Fruit fly (Drosophila melanogaster) ovary, adult (tissue): ENCODE measurements around the gene nolo.

ENCODE experiments used
- CG17801 ChIP-seq: fragments of 200-800 bp; optimal IDR thresholded peaks from 2 replicates; lab custom pipeline; 2019; ENCODE audit warnings: missing biosample characterization, mild to moderate bottlenecking, missing genetic modification characterization, moderate library complexity; ENCODE audit not compliant: partially characterized antibody

nolo gene

DNA sequence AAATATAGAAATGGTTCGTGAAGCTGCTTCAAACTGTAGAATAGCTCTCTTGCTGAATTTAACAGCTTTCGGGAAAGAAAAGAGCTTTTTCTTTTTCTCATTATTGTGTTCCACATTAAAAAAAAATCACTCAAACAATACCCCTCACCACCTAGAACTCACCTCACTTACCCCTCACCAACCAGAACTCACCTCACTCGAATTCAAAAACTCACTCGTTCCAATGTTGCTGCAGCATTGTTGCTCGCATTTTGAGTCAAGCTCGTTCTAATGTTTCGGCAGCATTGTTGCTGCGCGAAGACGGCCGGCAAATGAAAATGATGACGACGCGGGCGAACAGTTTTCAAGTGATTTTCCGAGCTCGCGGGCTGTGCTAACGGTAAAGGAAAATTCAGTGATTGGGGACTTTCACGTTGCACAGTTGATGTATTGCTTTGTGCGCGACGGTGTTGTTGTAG is at the start of gene nolo:
nolo (plus strand) TSS at position 339 of the 458 bp plus-strand sequence.
- no peak for TF ChIP-seq CG17801 (GFP tag; lab: Kevin White, UChicago)

DNA sequence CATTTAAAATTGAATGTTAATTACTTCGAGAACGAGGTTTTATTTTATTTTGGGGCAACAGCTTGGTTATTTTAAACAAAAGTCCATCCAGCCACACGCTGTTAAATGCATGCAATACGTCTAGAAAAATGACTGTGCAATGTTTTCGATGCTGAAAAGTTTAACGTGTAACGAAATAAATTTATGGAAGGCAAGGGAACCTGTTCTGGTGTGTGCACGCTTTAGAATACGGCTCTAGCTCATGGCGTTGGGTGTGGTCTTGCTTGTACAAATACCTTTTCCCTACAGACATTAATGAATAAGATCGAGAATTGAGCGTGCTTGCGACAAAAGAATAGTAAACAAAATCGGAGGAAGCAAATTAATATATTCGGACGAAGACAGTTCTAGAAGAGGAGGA is 35.1 kb upstream of the nolo start:
- TF ChIP-seq CG17801 (GFP tag; lab: Kevin White, UChicago): no peak

DNA sequence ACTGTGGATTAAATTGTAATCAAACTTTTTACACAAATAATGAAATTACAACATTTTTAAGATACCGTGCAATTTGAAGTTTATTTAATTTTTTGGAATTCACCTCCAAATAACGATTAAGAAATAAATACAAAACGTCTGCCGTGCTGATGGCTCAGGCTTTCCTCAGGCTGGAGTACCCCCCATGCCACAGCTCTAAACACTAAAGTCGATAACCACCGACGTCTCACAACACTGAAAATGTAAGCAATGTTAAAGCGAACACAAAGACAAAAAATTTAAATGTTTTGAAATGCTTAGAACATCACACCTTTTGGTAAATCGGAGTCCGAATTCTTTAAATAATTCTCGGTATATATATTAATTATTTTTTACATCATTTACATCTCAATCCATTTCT is 26.5 kb upstream of the nolo start:
- TF ChIP-seq CG17801 (GFP tag; lab: Kevin White, UChicago): peak; percentile 23

dm6 chr2L:21658529-21659009 is 25.3 kb upstream of the nolo start, which contains the start of gene Cul2:
Gene Cul2 (plus strand): TSS chr2L:21658735.
- no peak for TF ChIP-seq CG17801 (GFP tag; lab: Kevin White, UChicago)

DNA sequence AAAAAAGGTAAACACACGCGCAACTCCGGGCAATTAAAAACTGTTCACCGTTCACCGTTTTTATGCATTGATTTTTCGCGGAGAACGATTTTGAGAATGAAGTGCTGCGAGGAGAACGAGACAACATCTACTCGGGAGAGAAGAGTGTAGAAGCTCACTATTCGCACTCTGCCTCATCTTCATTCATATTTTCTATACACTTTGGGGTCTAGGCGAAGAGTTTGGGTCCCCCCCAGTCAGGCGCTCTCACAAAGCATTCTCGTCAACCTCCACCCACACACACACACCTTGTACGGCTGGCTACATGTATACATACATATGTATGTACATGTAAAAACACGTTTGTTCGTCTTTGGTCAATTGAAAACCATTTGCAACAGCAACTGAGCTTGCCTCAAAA is 7.3 kb upstream of the nolo start:
- no peak for TF ChIP-seq CG17801 (GFP tag; lab: Kevin White, UChicago)

DNA sequence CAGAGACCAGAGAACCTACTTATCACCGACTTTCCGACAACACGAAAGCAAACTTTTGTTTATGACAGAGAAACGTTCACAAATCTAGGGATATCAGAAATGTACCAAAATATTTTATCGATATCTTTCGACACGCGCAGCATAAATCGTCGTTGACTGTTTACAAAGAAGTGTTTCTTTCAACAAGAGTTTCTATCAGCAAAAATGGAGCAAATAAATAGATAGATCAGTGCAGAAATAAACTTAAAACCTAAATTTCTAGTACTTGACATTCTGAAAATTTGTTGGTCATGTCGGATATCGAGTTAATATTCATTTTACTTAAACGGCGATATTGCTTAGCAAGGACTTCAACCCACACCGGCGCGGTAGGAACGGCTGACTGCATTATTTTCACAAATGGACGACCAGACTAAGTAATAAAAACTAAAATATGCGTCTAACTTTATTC is 6.4 kb upstream of the nolo start, which contains the start of gene CG2225:
CG2225 (minus strand) TSS at position 51 of the 451 bp plus-strand sequence.
- TF ChIP-seq CG17801 (GFP tag; lab: Kevin White, UChicago): no peak

- TF ChIP-seq CG17801 (GFP tag; lab: Kevin White, UChicago): peak; percentile 88
Measured at dm6 chr2L:21681322-21682268, 2.3 kb upstream of the nolo start, which contains the start of gene eEF2. Gene eEF2 (minus strand): TSS chr2L:21682164.

- TF ChIP-seq CG17801 (GFP tag; lab: Kevin White, UChicago): no peak
Measured at dm6 chr2L:21683053-21683767, 696 bp upstream of the nolo start.

DNA sequence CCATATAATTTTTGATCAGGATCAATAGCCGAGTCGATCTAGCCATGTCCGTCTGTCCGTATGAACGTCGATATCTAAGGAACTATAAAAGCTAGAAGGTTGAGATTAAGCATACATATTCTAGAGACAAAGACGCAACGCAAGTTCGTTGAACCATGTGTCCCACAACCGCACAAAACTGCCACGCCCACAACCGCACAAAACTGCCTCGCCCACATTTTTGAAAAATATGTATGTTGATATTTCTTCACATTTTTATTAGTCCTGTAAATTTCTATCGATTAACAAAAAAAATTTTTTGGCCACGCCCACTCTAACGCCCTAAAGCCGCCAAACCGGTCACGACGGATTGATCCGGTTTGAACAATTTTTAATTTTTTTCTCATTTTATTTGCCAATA is 5.5 kb downstream of the nolo start:
- TF ChIP-seq CG17801 (GFP tag; lab: Kevin White, UChicago): no peak

DNA sequence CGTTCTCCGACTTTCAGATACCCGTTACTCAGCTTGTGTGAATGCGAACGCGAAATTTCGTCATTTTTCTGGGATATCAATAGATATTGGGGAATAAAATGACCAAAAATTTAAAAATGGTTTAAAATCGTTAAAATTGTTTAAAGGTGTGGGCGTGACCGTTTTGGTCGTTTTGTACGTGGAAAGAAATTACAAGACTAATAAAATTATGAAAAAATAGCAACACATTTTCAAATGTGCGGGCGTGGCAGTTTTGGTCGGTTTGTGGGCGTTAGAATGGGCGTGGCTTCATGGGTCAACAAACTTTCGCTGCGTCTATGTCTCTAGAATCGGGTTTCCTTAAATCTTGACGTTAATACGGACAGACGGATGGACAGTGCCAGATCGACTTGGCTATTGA is 42.2 kb downstream of the nolo start:
- no peak for TF ChIP-seq CG17801 (GFP tag; lab: Kevin White, UChicago)

dm6 chr2L:21748949-21749348 is 65.0 kb downstream of the nolo start:
- TF ChIP-seq CG17801 (GFP tag; lab: Kevin White, UChicago): no peak

DNA sequence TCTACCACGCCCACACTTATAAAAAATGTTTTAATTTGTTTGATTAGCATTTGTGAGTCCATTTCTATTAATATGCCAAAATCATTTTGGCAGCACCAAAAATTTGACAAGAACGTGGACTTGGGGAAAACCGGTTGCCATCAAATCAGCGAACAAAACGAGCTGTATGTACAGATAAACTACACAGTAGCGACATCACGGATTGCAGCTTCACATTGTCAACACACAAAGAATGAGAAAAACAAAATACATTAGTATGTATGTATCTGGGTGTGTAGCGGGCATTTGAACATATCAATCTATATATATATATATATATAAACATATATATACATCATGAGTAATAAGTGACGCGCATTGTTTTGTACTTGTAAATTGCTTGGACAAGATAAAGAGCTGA is 68.9 kb downstream of the nolo start:
- no peak for TF ChIP-seq CG17801 (GFP tag; lab: Kevin White, UChicago)

- peak; percentile 10 for TF ChIP-seq CG17801 (GFP tag; lab: Kevin White, UChicago)
Measured at dm6 chr2L:21753448-21753908, 69.6 kb downstream of the nolo start.

DNA sequence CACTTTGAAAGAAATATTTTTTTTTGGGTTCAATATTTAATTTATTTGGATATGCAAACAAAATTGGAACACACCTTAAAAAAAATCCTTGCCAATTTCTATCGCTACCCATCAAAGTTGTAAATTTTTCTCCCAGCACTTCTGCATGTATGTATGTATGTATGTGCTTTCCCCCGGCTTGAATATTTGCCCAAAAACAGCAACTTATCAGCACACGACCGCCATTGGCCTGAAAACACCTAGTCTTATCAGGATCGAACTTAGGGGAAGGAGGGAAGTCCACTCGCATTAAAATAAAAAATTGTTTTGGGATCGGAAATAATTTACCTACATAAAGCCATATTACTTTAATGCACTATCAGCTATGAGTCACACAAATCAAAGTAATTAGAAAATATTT is 70.1 kb downstream of the nolo start:
- TF ChIP-seq CG17801 (GFP tag; lab: Kevin White, UChicago): no peak

DNA sequence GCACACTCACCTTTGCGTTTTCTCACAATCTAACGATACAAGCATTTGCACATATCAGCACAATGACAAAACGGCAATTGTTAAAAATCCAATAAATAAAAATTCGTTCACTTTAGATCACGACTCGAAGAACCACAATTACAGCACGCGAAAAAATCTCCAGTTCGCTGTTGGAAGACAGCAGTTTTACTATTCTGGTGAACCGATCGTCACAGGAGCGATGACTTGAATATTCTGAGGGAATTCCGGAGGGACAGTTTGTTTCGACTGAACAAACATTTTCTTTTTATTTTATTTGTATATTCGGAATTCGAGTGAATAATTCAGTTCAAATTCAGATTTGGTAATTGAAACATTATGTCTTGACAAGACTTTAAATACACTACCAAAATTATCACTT is 71.4 kb downstream of the nolo start:
- no peak for TF ChIP-seq CG17801 (GFP tag; lab: Kevin White, UChicago)
